Fruit fly (Drosophila melanogaster) whole organism, pupa: ENCODE measurements around the gene CG44428.

ENCODE experiments used
- CG10348 ChIP-seq: fragments of 200-800 bp; sonication (Bioruptor generic); IDR thresholded peaks from 2 replicates; pipeline ENCODE4 v1.3.6; 2022; ENCODE audit warnings: missing biosample characterization, missing genetic modification characterization
- CG12605 ChIP-seq: fragments of 200-800 bp; sonication (Bioruptor generic); IDR thresholded peaks from 2 replicates; pipeline ENCODE4 v1.3.6; 2022; ENCODE audit warnings: missing biosample characterization, missing genetic modification characterization
- CG13204 ChIP-seq: fragments of 200-800 bp; sonication (Bioruptor generic); optimal IDR thresholded peaks from 2 replicates; lab custom pipeline; 2018; ENCODE audit warnings: missing biosample characterization, mild to moderate bottlenecking, missing genetic modification characterization, moderate library complexity
- CG14655 ChIP-seq: fragments of 200-800 bp; sonication (Bioruptor generic); optimal IDR thresholded peaks from 3 replicates; lab custom pipeline; 2017; ENCODE audit warnings: mild to moderate bottlenecking, missing biosample characterization, missing genetic modification reagents, missing genetic modification characterization
- CG15710 ChIP-seq: fragments of 200-800 bp; sonication (Bioruptor generic); optimal IDR thresholded peaks from 2 replicates; lab custom pipeline; 2018; ENCODE audit warnings: missing biosample characterization, mild to moderate bottlenecking, missing genetic modification characterization, moderate library complexity
- CG17806 ChIP-seq: fragments of 200-800 bp; sonication (Bioruptor generic); optimal IDR thresholded peaks from 2 replicates; lab custom pipeline; 2018; ENCODE audit warnings: missing biosample characterization, mild to moderate bottlenecking, missing genetic modification characterization, moderate library complexity
- CG32121 ChIP-seq: fragments of 200-800 bp; sonication (Bioruptor generic); IDR thresholded peaks from 2 replicates; pipeline ENCODE4 v1.3.6; 2022; ENCODE audit warnings: missing biosample characterization, missing genetic modification characterization
- CG34367 ChIP-seq: fragments of 200-800 bp; sonication (Bioruptor generic); optimal IDR thresholded peaks from 2 replicates; lab custom pipeline; 2018; ENCODE audit warnings: missing biosample characterization, mild to moderate bottlenecking, missing genetic modification characterization
- CG4496 ChIP-seq: fragments of 200-800 bp; sonication (Bioruptor generic); IDR thresholded peaks from 3 replicates; pipeline ENCODE4 v1.3.6; 2022; ENCODE audit warnings: missing biosample characterization, missing genetic modification characterization
- CG8159 ChIP-seq: fragments of 200-800 bp; sonication (Bioruptor generic); optimal IDR thresholded peaks from 3 replicates; lab custom pipeline; 2018; ENCODE audit warnings: missing biosample characterization, mild to moderate bottlenecking, missing genetic modification characterization, moderate library complexity
- CG8301 ChIP-seq: fragments of 200-800 bp; sonication (Bioruptor generic); optimal IDR thresholded peaks from 2 replicates; lab custom pipeline; 2018; ENCODE audit warnings: missing biosample characterization, mild to moderate bottlenecking, missing genetic modification characterization
- CG9948 ChIP-seq: fragments of 200-800 bp; sonication (Bioruptor generic); optimal IDR thresholded peaks from 2 replicates; lab custom pipeline; 2018; ENCODE audit warnings: missing biosample characterization, mild to moderate bottlenecking, missing genetic modification characterization, moderate library complexity
- D1 ChIP-seq: fragments of 200-800 bp; sonication (Bioruptor generic); optimal IDR thresholded peaks from 2 replicates; lab custom pipeline; 2018; ENCODE audit warnings: missing biosample characterization, mild to moderate bottlenecking, missing genetic modification characterization, moderate library complexity
- EcR ChIP-seq: fragments of 200-800 bp; sonication (Bioruptor generic); optimal IDR thresholded peaks from 3 replicates; lab custom pipeline; 2019; ENCODE audit warnings: missing biosample characterization, missing genetic modification characterization, mild to moderate bottlenecking, moderate library complexity, missing genetic modification reagents
- Ets98B ChIP-seq: fragments of 200-800 bp; sonication (Bioruptor generic); IDR thresholded peaks from 2 replicates; pipeline ENCODE4 v1.3.6; 2022; ENCODE audit warnings: missing biosample characterization, missing genetic modification characterization
- Pif1A ChIP-seq: fragments of 200-800 bp; sonication (Bioruptor generic); optimal IDR thresholded peaks from 3 replicates; lab custom pipeline; 2016; ENCODE audit warnings: missing biosample characterization, missing genetic modification characterization
- Pif1B ChIP-seq: fragments of 200-800 bp; sonication (Bioruptor generic); optimal IDR thresholded peaks from 3 replicates; lab custom pipeline; 2016; ENCODE audit warnings: missing biosample characterization, missing genetic modification characterization
- Snoo ChIP-seq: fragments of 200-800 bp; sonication (Bioruptor generic); optimal IDR thresholded peaks from 3 replicates; lab custom pipeline; 2017; ENCODE audit warnings: missing biosample characterization, mild to moderate bottlenecking, missing genetic modification characterization, inconsistent platforms
- fd96Ca ChIP-seq: fragments of 200-800 bp; sonication (Bioruptor generic); IDR thresholded peaks from 3 replicates; pipeline ENCODE4 v1.3.6; 2022; ENCODE audit warnings: missing biosample characterization, missing genetic modification characterization
- gl ChIP-seq: fragments of 200-800 bp; sonication (Bioruptor generic); optimal IDR thresholded peaks from 2 replicates; lab custom pipeline; 2018; ENCODE audit warnings: missing biosample characterization, mild to moderate bottlenecking, missing genetic modification characterization
- rn ChIP-seq: fragments of 200-800 bp; sonication (Bioruptor generic); IDR thresholded peaks from 2 replicates; pipeline ENCODE4 v1.3.6; 2022; ENCODE audit warnings: missing biosample characterization, missing genetic modification characterization

Gene CG44428

dm6 chrX:13565490-13566156 is 35.6 kb upstream of the CG44428 start:
- peak; percentile 21 for TF ChIP-seq CG8301 (tag; lab: Kevin White, UChicago)
- peak; percentile 51 for TF ChIP-seq CG14655 (GFP tag; lab: Kevin White, UChicago)
- TF ChIP-seq Ets98B: peak; percentile 55
- peak; percentile 14 for TF ChIP-seq CG9948 (tag; lab: Kevin White, UChicago)
- TF ChIP-seq CG10348: no peak
- peak; percentile 13 for TF ChIP-seq CG8159 (tag; lab: Kevin White, UChicago)
- TF ChIP-seq CG15710: peak; percentile 34
- TF ChIP-seq CG32121 (GFP tag; lab: Robert Waterston, UW): no peak

- TF ChIP-seq CG4496 (peak; percentile 41; the same call in 2 of the 3 replicates), CG8301 (tag; lab: Kevin White, UChicago) (no peak), EcR (GFP tag; lab: Kevin White, UChicago) (peak; percentile 22), CG13204 (peak; percentile 23), Ets98B (no peak), gl (tag; lab: Kevin White, UChicago) (no peak), CG10348 (no peak), D1 (tag; lab: Kevin White, UChicago) (no peak), CG12605 (peak; percentile 63; the same call in 1 of the 2 replicates), CG14655 (GFP tag; lab: Kevin White, UChicago) (no peak), CG34367 (tag; lab: Kevin White, UChicago) (no peak), Pif1A (GFP tag; lab: Kevin White, UChicago) (no peak), CG17806 (tag; lab: Kevin White, UChicago) (no peak), CG32121 (GFP tag; lab: Robert Waterston, UW) (no peak), rn (GFP tag; lab: Robert Waterston, UW) (no peak), Snoo (tag; lab: Kevin White, UChicago) (peak; percentile 15), Pif1B (GFP tag; lab: Kevin White, UChicago) (no peak), fd96Ca (GFP tag; lab: Robert Waterston, UW) (no peak), CG15710 (no peak), CG8159 (tag; lab: Kevin White, UChicago) (no peak), CG9948 (tag; lab: Kevin White, UChicago) (no peak)
These were observed 33.7 kb upstream of the CG44428 start, which contains the start of the genes CG46311 and Tpst for dm6 chrX:13563483-13564443. Gene CG46311 (plus strand): TSS chrX:13563823. Gene Tpst (plus strand): TSS chrX:13563823.

- TF ChIP-seq CG4496 (no peak), Ets98B (no peak), CG9948 (tag; lab: Kevin White, UChicago) (no peak), Snoo (tag; lab: Kevin White, UChicago) (no peak), CG17806 (tag; lab: Kevin White, UChicago) (no peak), EcR (GFP tag; lab: Kevin White, UChicago) (no peak), gl (tag; lab: Kevin White, UChicago) (no peak)
These were observed 33.0 kb upstream of the CG44428 start for dm6 chrX:13563042-13563441.

dm6 chrX:13561371-13561770 is 31.3 kb upstream of the CG44428 start, which contains the start of gene CG32633:
Gene CG32633 (plus strand): TSS chrX:13561671.
- no peak for TF ChIP-seq Pif1A (GFP tag; lab: Kevin White, UChicago)
- TF ChIP-seq CG10348: no peak
- no peak for TF ChIP-seq CG32121 (GFP tag; lab: Robert Waterston, UW)
- no peak for TF ChIP-seq CG15710

- no peak for TF ChIP-seq Pif1B (GFP tag; lab: Kevin White, UChicago)
- TF ChIP-seq gl (tag; lab: Kevin White, UChicago): no peak
- no peak for TF ChIP-seq CG12605
- no peak for TF ChIP-seq Ets98B
- TF ChIP-seq fd96Ca (GFP tag; lab: Robert Waterston, UW): no peak
- TF ChIP-seq CG8301 (tag; lab: Kevin White, UChicago): no peak
- TF ChIP-seq CG15710: no peak
- TF ChIP-seq CG9948 (tag; lab: Kevin White, UChicago): no peak
- TF ChIP-seq D1 (tag; lab: Kevin White, UChicago): no peak
- TF ChIP-seq Pif1A (GFP tag; lab: Kevin White, UChicago): no peak
- TF ChIP-seq CG8159 (tag; lab: Kevin White, UChicago): no peak
- no peak for TF ChIP-seq CG17806 (tag; lab: Kevin White, UChicago)
- no peak for TF ChIP-seq CG14655 (GFP tag; lab: Kevin White, UChicago)
- no peak for TF ChIP-seq CG13204
These were observed 26.1 kb upstream of the CG44428 start, which contains the start of gene CG32631 for dm6 chrX:13556172-13556571. Gene CG32631 (plus strand): TSS chrX:13556472.

- no peak for TF ChIP-seq CG32121 (GFP tag; lab: Robert Waterston, UW)
- TF ChIP-seq CG34367 (tag; lab: Kevin White, UChicago): no peak
- no peak for TF ChIP-seq gl (tag; lab: Kevin White, UChicago)
- TF ChIP-seq CG8301 (tag; lab: Kevin White, UChicago): no peak
- no peak for TF ChIP-seq CG9948 (tag; lab: Kevin White, UChicago)
- no peak for TF ChIP-seq EcR (GFP tag; lab: Kevin White, UChicago)
- TF ChIP-seq Pif1A (GFP tag; lab: Kevin White, UChicago): no peak
- TF ChIP-seq rn (GFP tag; lab: Robert Waterston, UW): no peak
- TF ChIP-seq, all 21 proteins: peak for 0
These were observed 25.7 kb upstream of the CG44428 start, which contains the start of gene CG11816 for dm6 chrX:13555700-13556099. Gene CG11816 (minus strand): TSS chrX:13555800.
